Worm (Caenorhabditis elegans): ENCODE data around the gene ins-19.

ce11 chrII:3111147-3111546 lies 15.1 kb downstream of the ins-19 start, which contains the start of gene Y25C1A.13:
- TF ChIP-seq pha-4 (tag; optimal IDR thresholded peaks at IDR 0.05) (no peak), B0035.1 (tag; optimal IDR thresholded peaks at IDR 0.05) (no peak), F37B4.10 (GFP tag; IDR thresholded peaks at IDR 0.05) (no peak), lin-26 (GFP tag; IDR thresholded peaks at IDR 0.05) (no peak), nfya-2 (GFP tag; IDR thresholded peaks at IDR 0.05) (no peak), Y95B8A.8 (GFP tag; IDR thresholded peaks at IDR 0.05) (no peak), snpc-4 (GFP tag; optimal IDR thresholded peaks at IDR 0.05) (no peak), snpc-4 (tag; optimal IDR thresholded peaks at IDR 0.05) (no peak), bed-1 (GFP tag; IDR thresholded peaks at IDR 0.05) (no peak), sea-2 (GFP tag; IDR thresholded peaks at IDR 0.05) (no peak), unc-62 (GFP tag; optimal IDR thresholded peaks at IDR 0.05) (no peak), zfh-2 (GFP tag; conservative IDR thresholded peaks at IDR 0.05) (no peak)
